Worm (Caenorhabditis elegans) whole organism, L2 larva: ENCODE measurements around the gene ras-1.

Experiments
- F13H6.1 ChIP-seq: sonication (generic microtip); optimal IDR thresholded peaks from 2 replicates; lab custom pipeline; 2016; ENCODE audit warnings: missing genetic modification characterization, missing compliant biosample characterization
- Y55F3AM.14 ChIP-seq: fragments of 200-800 bp; sonication (Bioruptor generic); optimal IDR thresholded peaks from 2 replicates; lab custom pipeline; 2018; ENCODE audit warnings: mild to moderate bottlenecking, missing genetic modification characterization, missing compliant biosample characterization
- ZK546.5 ChIP-seq: sonication (generic microtip); optimal IDR thresholded peaks from 2 replicates; lab custom pipeline; 2017; ENCODE audit warnings: missing biosample characterization, missing genetic modification characterization
- alr-1 ChIP-seq: fragments of 150-350 bp; optimal IDR thresholded peaks from 2 replicates; lab custom pipeline; 2014; ENCODE audit warnings: missing biosample characterization, missing genetic modification characterization
- blmp-1 ChIP-seq: sonication (generic microtip); optimal IDR thresholded peaks from 2 replicates; lab custom pipeline; 2017; ENCODE audit warnings: missing genetic modification characterization, mild to moderate bottlenecking, missing compliant biosample characterization, antibody characterized with exemption, moderate library complexity; ENCODE audit not compliant: insufficient read depth
- ceh-82 ChIP-seq: fragments of 150-350 bp; optimal IDR thresholded peaks from 2 replicates; lab custom pipeline; 2014; ENCODE audit warnings: missing biosample characterization, missing genetic modification characterization
- egl-27 ChIP-seq: sonication (generic microtip); optimal IDR thresholded peaks from 3 replicates; lab custom pipeline; 2017; ENCODE audit warnings: missing biosample characterization, missing genetic modification reagents, missing genetic modification characterization
- elt-1 ChIP-seq: fragments of 150-350 bp; optimal IDR thresholded peaks from 2 replicates; lab custom pipeline; 2014; ENCODE audit warnings: missing biosample characterization, missing genetic modification characterization
- lin-11 ChIP-seq: fragments of 150-350 bp; sonication (generic microtip); optimal IDR thresholded peaks from 2 replicates; lab custom pipeline; 2014; ENCODE audit warnings: missing biosample characterization, missing genetic modification characterization, inconsistent platforms, mixed read lengths
- lin-13 ChIP-seq: fragments of 150-350 bp; optimal IDR thresholded peaks from 2 replicates; lab custom pipeline; 2014; ENCODE audit warnings: missing biosample characterization, missing genetic modification reagents, missing genetic modification characterization
- lsy-2 ChIP-seq, 2 experiments: fragments of 150-350 bp in 1 of 2; sonication (generic microtip) in 1 of 2; optimal IDR thresholded peaks; 2 replicates each; lab custom pipeline; 2014 to 2017; ENCODE audit warnings: missing biosample characterization in 2 of 2, missing genetic modification characterization in 2 of 2
- mab-5 ChIP-seq: fragments of 150-350 bp; optimal IDR thresholded peaks from 2 replicates; lab custom pipeline; 2014; ENCODE audit warnings: missing biosample characterization, missing genetic modification characterization
- mbf-1 ChIP-seq: sonication (generic microtip); optimal IDR thresholded peaks from 2 replicates; lab custom pipeline; 2017; ENCODE audit warnings: missing biosample characterization, missing genetic modification characterization
- mdl-1 ChIP-seq, 2 experiments: fragments of 150-350 bp in 1 of 2; sonication (generic microtip) in 1 of 2; optimal IDR thresholded peaks; 2 replicates each; lab custom pipeline; 2017; ENCODE audit warnings: missing biosample characterization in 2 of 2, missing genetic modification characterization in 2 of 2
- nhr-11 ChIP-seq: fragments of 150-350 bp; optimal IDR thresholded peaks from 2 replicates; lab custom pipeline; 2014; ENCODE audit warnings: missing biosample characterization, missing genetic modification characterization
- nhr-12 ChIP-seq: fragments of 150-350 bp; optimal IDR thresholded peaks from 2 replicates; lab custom pipeline; 2014; ENCODE audit warnings: missing biosample characterization, missing genetic modification characterization
- nhr-21 ChIP-seq: fragments of 150-350 bp; optimal IDR thresholded peaks from 2 replicates; lab custom pipeline; 2014; ENCODE audit warnings: missing biosample characterization, missing genetic modification characterization
- nhr-23 ChIP-seq: fragments of 150-350 bp; optimal IDR thresholded peaks from 2 replicates; lab custom pipeline; 2014; ENCODE audit warnings: missing biosample characterization, missing genetic modification reagents, missing genetic modification characterization
- nhr-25 ChIP-seq: fragments of 150-350 bp; sonication (generic microtip); optimal IDR thresholded peaks from 3 replicates; lab custom pipeline; 2014; ENCODE audit warnings: missing biosample characterization, missing genetic modification characterization
- nhr-6 ChIP-seq: fragments of 150-350 bp; optimal IDR thresholded peaks from 2 replicates; lab custom pipeline; 2014; ENCODE audit warnings: missing biosample characterization, missing genetic modification characterization
- nhr-77 ChIP-seq: fragments of 150-350 bp; optimal IDR thresholded peaks from 2 replicates; lab custom pipeline; 2014; ENCODE audit warnings: missing biosample characterization, missing genetic modification characterization
- peb-1 ChIP-seq: fragments of 150-350 bp; optimal IDR thresholded peaks from 2 replicates; lab custom pipeline; 2014; ENCODE audit warnings: missing biosample characterization, missing genetic modification characterization
- sma-9 ChIP-seq, 2 experiments: fragments of 150-350 bp in 1 of 2; sonication (generic microtip) in 1 of 2; optimal IDR thresholded peaks; 2 replicates each; lab custom pipeline; 2014 to 2016; ENCODE audit warnings: missing genetic modification characterization in 2 of 2, mild to moderate bottlenecking in 1 of 2, missing biosample characterization in 1 of 2, missing compliant biosample characterization in 1 of 2, missing genetic modification reagents in 1 of 2, moderate library complexity in 1 of 2
- unc-55 ChIP-seq: fragments of 150-350 bp; sonication (generic microtip); optimal IDR thresholded peaks from 3 replicates; lab custom pipeline; 2014; ENCODE audit warnings: missing biosample characterization, missing genetic modification reagents, missing genetic modification characterization
- unc-62 ChIP-seq: fragments of 150-350 bp; optimal IDR thresholded peaks from 2 replicates; lab custom pipeline; 2014; ENCODE audit warnings: missing biosample characterization, missing genetic modification reagents, missing genetic modification characterization
- ztf-11 ChIP-seq: sonication (generic microtip); optimal IDR thresholded peaks from 2 replicates; lab custom pipeline; 2017; ENCODE audit warnings: missing biosample characterization, missing genetic modification characterization

ras-1 gene

ce11 chrII:12301233-12301632, 50.8 kb downstream of the ras-1 start:
- TF ChIP-seq egl-27 (tag; lab: Kevin White, UChicago) (no peak), ceh-82 (tag; lab: Kevin White, UChicago) (no peak), unc-62 (GFP tag; lab: Kevin White, UChicago) (no peak)

ce11 chrII:12300680-12301079, 51.4 kb downstream of the ras-1 start:
- no peak for TF ChIP-seq peb-1 (tag; lab: Kevin White, UChicago)
- no peak for TF ChIP-seq nhr-6
- TF ChIP-seq lin-13 (GFP tag; lab: Kevin White, UChicago), result no peak
- no peak for TF ChIP-seq mdl-1 (tag; optimal IDR thresholded peaks at IDR 0.05; lab: Kevin White, UChicago)
- TF ChIP-seq alr-1 (tag; lab: Kevin White, UChicago), result no peak
- no peak for TF ChIP-seq lsy-2 (tag; optimal IDR thresholded peaks at IDR 0.05; lab: Kevin White, UChicago)
- TF ChIP-seq nhr-11 (tag; lab: Kevin White, UChicago), result no peak
- no peak for TF ChIP-seq nhr-21
- TF ChIP-seq unc-55 (GFP tag; lab: Kevin White, UChicago), result no peak
- TF ChIP-seq nhr-77 (tag; lab: Kevin White, UChicago), result no peak
- no peak for TF ChIP-seq nhr-12 (tag; lab: Kevin White, UChicago)
- TF ChIP-seq F13H6.1, result no peak
- no peak for TF ChIP-seq lin-11 (tag; lab: Kevin White, UChicago)
- TF ChIP-seq sma-9 (GFP tag; optimal IDR thresholded peaks at IDR 0.05; lab: Kevin White, UChicago), result no peak
- TF ChIP-seq sma-9 (tag; optimal IDR thresholded peaks at IDR 0.05; lab: Kevin White, UChicago), result no peak

ce11 chrII:12296591-12296990, 55.5 kb downstream of the ras-1 start:
- TF ChIP-seq unc-55 (GFP tag; lab: Kevin White, UChicago) (no peak), nhr-25 (tag; lab: Kevin White, UChicago) (no peak), nhr-23 (tag; lab: Kevin White, UChicago) (no peak), nhr-77 (tag; lab: Kevin White, UChicago) (no peak), mab-5 (no peak), blmp-1 (tag; lab: Kevin White, UChicago) (no peak), F13H6.1 (no peak), Y55F3AM.14 (GFP tag; lab: Kevin White, UChicago) (no peak), ztf-11 (tag; lab: Kevin White, UChicago) (no peak), mbf-1 (tag; lab: Kevin White, UChicago) (no peak), nhr-11 (tag; lab: Kevin White, UChicago) (no peak), ZK546.5 (no peak), nhr-12 (tag; lab: Kevin White, UChicago) (no peak), alr-1 (tag; lab: Kevin White, UChicago) (no peak), mdl-1 (tag; optimal IDR thresholded peaks at IDR 0.05; lab: Kevin White, UChicago) (no peak), elt-1 (no peak)
